Worm (Caenorhabditis elegans) whole organism, late embryonic: ENCODE results near the gene mnat-1.

ENCODE experiments used
- F13H6.1 ChIP-seq: sonication (generic microtip); optimal IDR thresholded peaks from 2 replicates; lab custom pipeline; 2016; ENCODE audit warnings: missing genetic modification characterization, missing compliant biosample characterization
- K02D7.2 ChIP-seq: sonication (generic microtip); optimal IDR thresholded peaks from 2 replicates; lab custom pipeline; 2017; ENCODE audit warnings: mild to moderate bottlenecking, missing genetic modification characterization, missing compliant biosample characterization
- T23F11.4 ChIP-seq: fragments of 200-800 bp; sonication (Bioruptor generic); optimal IDR thresholded peaks from 2 replicates; lab custom pipeline; 2018; ENCODE audit warnings: mild to moderate bottlenecking, missing genetic modification characterization, missing compliant biosample characterization
- ahr-1 ChIP-seq: sonication (generic microtip); optimal IDR thresholded peaks from 2 replicates; lab custom pipeline; 2016; ENCODE audit warnings: missing genetic modification characterization, missing compliant biosample characterization
- ama-1 ChIP-seq: fragments of 150-350 bp; optimal IDR thresholded peaks from 2 replicates; lab custom pipeline; 2014
- ceh-18 ChIP-seq: sonication (generic microtip); optimal IDR thresholded peaks from 2 replicates; lab custom pipeline; 2016; ENCODE audit warnings: missing genetic modification characterization, missing compliant biosample characterization
- ceh-24 ChIP-seq: sonication (generic microtip); optimal IDR thresholded peaks from 2 replicates; lab custom pipeline; 2016; ENCODE audit warnings: mild to moderate bottlenecking, missing genetic modification characterization, missing compliant biosample characterization
- ceh-30 ChIP-seq: fragments of 150-350 bp; optimal IDR thresholded peaks from 2 replicates; lab custom pipeline; 2014; ENCODE audit warnings: missing biosample characterization, missing genetic modification characterization
- ceh-31 ChIP-seq: sonication (generic microtip); optimal IDR thresholded peaks from 2 replicates; lab custom pipeline; 2016; ENCODE audit warnings: missing genetic modification characterization, missing compliant biosample characterization
- ceh-34 ChIP-seq: sonication (generic microtip); optimal IDR thresholded peaks from 2 replicates; lab custom pipeline; 2016; ENCODE audit warnings: mild to moderate bottlenecking, missing genetic modification characterization, missing compliant biosample characterization
- ceh-6 ChIP-seq: fragments of 200-800 bp; sonication (Bioruptor generic); optimal IDR thresholded peaks from 2 replicates; lab custom pipeline; 2018; ENCODE audit warnings: mild to moderate bottlenecking, missing genetic modification characterization, missing compliant biosample characterization
- dve-1 ChIP-seq: sonication (generic microtip); optimal IDR thresholded peaks from 2 replicates; lab custom pipeline; 2017; ENCODE audit warnings: antibody characterized with exemption, mild to moderate bottlenecking, missing genetic modification characterization, missing compliant biosample characterization
- elt-2 ChIP-seq: sonication (generic microtip); optimal IDR thresholded peaks from 2 replicates; lab custom pipeline; 2016; ENCODE audit warnings: missing genetic modification reagents, missing genetic modification characterization, missing compliant biosample characterization
- elt-4 ChIP-seq: sonication (generic microtip); optimal IDR thresholded peaks from 2 replicates; lab custom pipeline; 2016; ENCODE audit warnings: missing genetic modification characterization, missing compliant biosample characterization
- ets-4 ChIP-seq: sonication (generic microtip); optimal IDR thresholded peaks from 2 replicates; lab custom pipeline; 2016; ENCODE audit warnings: missing genetic modification characterization, missing compliant biosample characterization
- fax-1 ChIP-seq: sonication (generic microtip); optimal IDR thresholded peaks from 2 replicates; lab custom pipeline; 2016; ENCODE audit warnings: missing genotype, missing genetic modification characterization, missing compliant biosample characterization
- fkh-10 ChIP-seq: fragments of 150-350 bp; optimal IDR thresholded peaks from 2 replicates; lab custom pipeline; 2014; ENCODE audit warnings: missing biosample characterization, missing genetic modification reagents, missing genetic modification characterization
- gmeb-2 ChIP-seq: sonication (generic microtip); optimal IDR thresholded peaks from 2 replicates; lab custom pipeline; 2016; ENCODE audit warnings: missing genetic modification characterization, inconsistent platforms, missing compliant biosample characterization
- hlh-13 ChIP-seq: fragments of 200-800 bp; sonication (Bioruptor generic); optimal IDR thresholded peaks from 2 replicates; lab custom pipeline; 2018; ENCODE audit warnings: mild to moderate bottlenecking, missing genetic modification characterization, missing compliant biosample characterization
- hlh-30 ChIP-seq: sonication (generic microtip); optimal IDR thresholded peaks from 2 replicates; lab custom pipeline; 2017; ENCODE audit warnings: antibody characterized with exemption, missing genetic modification characterization, missing compliant biosample characterization; ENCODE audit not compliant: insufficient read depth
- hlh-6 ChIP-seq: sonication (generic microtip); optimal IDR thresholded peaks from 2 replicates; lab custom pipeline; 2016; ENCODE audit warnings: missing genotype, missing genetic modification characterization, missing compliant biosample characterization
- hlh-8 ChIP-seq: sonication (generic microtip); optimal IDR thresholded peaks from 2 replicates; lab custom pipeline; 2016; ENCODE audit warnings: missing genotype, missing genetic modification characterization, missing compliant biosample characterization
- madf-2 ChIP-seq: sonication (generic microtip); optimal IDR thresholded peaks from 2 replicates; lab custom pipeline; 2017; ENCODE audit warnings: missing genetic modification characterization, missing compliant biosample characterization
- nhr-11 ChIP-seq: fragments of 150-350 bp; optimal IDR thresholded peaks from 2 replicates; lab custom pipeline; 2014; ENCODE audit warnings: missing biosample characterization, missing genetic modification characterization
- nhr-232 ChIP-seq: sonication (generic microtip); optimal IDR thresholded peaks from 2 replicates; lab custom pipeline; 2016; ENCODE audit warnings: missing genetic modification characterization, missing compliant biosample characterization
- npax-4 ChIP-seq: sonication (generic microtip); optimal IDR thresholded peaks from 2 replicates; lab custom pipeline; 2016; ENCODE audit warnings: missing genetic modification characterization, missing compliant biosample characterization
- odd-2 ChIP-seq: sonication (generic microtip); optimal IDR thresholded peaks from 2 replicates; lab custom pipeline; 2017; ENCODE audit warnings: antibody characterized with exemption, mild to moderate bottlenecking, missing genetic modification characterization, missing compliant biosample characterization
- pag-3 ChIP-seq: sonication (generic microtip); optimal IDR thresholded peaks from 2 replicates; lab custom pipeline; 2016; ENCODE audit warnings: missing compliant biosample characterization, missing genetic modification characterization, borderline replicate concordance
- pax-1 ChIP-seq: fragments of 150-350 bp; optimal IDR thresholded peaks from 2 replicates; lab custom pipeline; 2014; ENCODE audit warnings: missing biosample characterization, missing genetic modification characterization
- pha-2 ChIP-seq: sonication (generic microtip); optimal IDR thresholded peaks from 2 replicates; lab custom pipeline; 2017; ENCODE audit warnings: mild to moderate bottlenecking, missing genetic modification characterization, missing compliant biosample characterization
- pha-4 ChIP-seq: fragments of 150-350 bp; optimal IDR thresholded peaks from 2 replicates; lab custom pipeline; 2018; ENCODE audit warnings: missing biosample characterization, missing genetic modification reagents, missing genetic modification characterization
- pqm-1 ChIP-seq: sonication (generic microtip); optimal IDR thresholded peaks from 2 replicates; lab custom pipeline; 2016; ENCODE audit warnings: missing genetic modification characterization, missing compliant biosample characterization
- pros-1 ChIP-seq: fragments of 150-350 bp; optimal IDR thresholded peaks from 2 replicates; lab custom pipeline; 2014; ENCODE audit warnings: missing biosample characterization, missing genetic modification reagents, missing genetic modification characterization
- ref-2 ChIP-seq: sonication (generic microtip); optimal IDR thresholded peaks from 2 replicates; lab custom pipeline; 2016; ENCODE audit warnings: missing genetic modification characterization, missing compliant biosample characterization
- sdc-2 ChIP-seq: sonication (generic microtip); optimal IDR thresholded peaks from 2 replicates; lab custom pipeline; 2016; ENCODE audit warnings: missing genotype, missing genetic modification characterization, missing compliant biosample characterization
- sox-2 ChIP-seq: fragments of 200-800 bp; sonication (Bioruptor generic); IDR thresholded peaks from 2 replicates; pipeline ENCODE4 v1.3.6; 2022; ENCODE audit warnings: missing genetic modification reagents, missing genetic modification characterization, missing compliant biosample characterization
- sox-4 ChIP-seq: sonication (generic microtip); optimal IDR thresholded peaks from 2 replicates; lab custom pipeline; 2017; ENCODE audit warnings: mild to moderate bottlenecking, missing genetic modification characterization, inconsistent platforms, missing compliant biosample characterization
- syd-9 ChIP-seq: sonication (generic microtip); optimal IDR thresholded peaks from 2 replicates; lab custom pipeline; 2016; ENCODE audit warnings: mild to moderate bottlenecking, missing genetic modification characterization, moderate library complexity, missing compliant biosample characterization
- tbx-7 ChIP-seq: sonication (generic microtip); optimal IDR thresholded peaks from 2 replicates; lab custom pipeline; 2016; ENCODE audit warnings: missing genotype, missing genetic modification characterization, missing compliant biosample characterization
- unc-55 ChIP-seq: sonication (generic microtip); optimal IDR thresholded peaks from 2 replicates; lab custom pipeline; 2017; ENCODE audit warnings: missing biosample characterization, missing genetic modification reagents, missing genetic modification characterization
- unc-86 ChIP-seq: sonication (generic microtip); optimal IDR thresholded peaks from 2 replicates; lab custom pipeline; 2016; ENCODE audit warnings: missing genetic modification characterization, missing compliant biosample characterization
- zip-5 ChIP-seq: sonication (generic microtip); optimal IDR thresholded peaks from 2 replicates; lab custom pipeline; 2016; ENCODE audit warnings: missing genetic modification characterization, missing compliant biosample characterization
- ztf-16 ChIP-seq: sonication (generic microtip); optimal IDR thresholded peaks from 2 replicates; lab custom pipeline; 2017; ENCODE audit warnings: missing genetic modification characterization, missing compliant biosample characterization

The mnat-1 gene

DNA sequence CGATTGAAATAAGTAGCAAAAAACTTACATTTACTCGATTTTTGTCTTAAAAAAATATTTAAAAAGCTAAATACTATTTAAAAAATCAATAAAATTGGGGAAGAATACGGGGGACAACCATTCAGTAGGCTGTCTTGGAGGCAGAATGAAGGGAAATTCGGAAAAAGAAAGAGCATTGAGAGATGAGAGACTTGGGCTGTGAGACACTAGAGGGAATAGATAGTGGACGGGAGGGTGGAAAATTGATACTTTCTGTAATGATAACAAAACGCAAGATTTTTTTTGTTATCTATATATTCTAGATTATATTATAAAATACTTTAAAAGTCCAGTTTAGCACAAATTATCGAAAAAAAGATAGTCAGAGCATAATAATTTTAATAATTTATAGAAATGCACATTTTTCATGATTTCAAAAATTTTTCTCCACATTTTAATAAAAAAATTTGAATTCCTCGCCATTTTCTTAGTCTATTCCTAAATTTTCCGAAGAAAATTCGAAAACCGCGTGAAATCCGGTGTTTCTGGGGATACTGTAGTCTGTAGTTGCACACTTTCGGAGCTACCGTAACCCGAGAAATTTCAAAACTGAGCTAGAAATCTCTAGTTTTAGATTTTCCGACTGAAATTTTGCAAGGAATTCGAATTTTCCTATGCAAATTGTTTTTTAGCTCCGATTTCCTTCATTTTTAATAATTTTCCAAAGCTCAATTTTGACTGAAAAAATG, 25.4 kb upstream of the mnat-1 start:
- TF ChIP-seq unc-86 (tag; lab: Kevin White, UChicago), result no peak
- no peak for TF ChIP-seq hlh-13 (GFP tag; lab: Kevin White, UChicago)
- TF ChIP-seq fax-1 (tag; lab: Kevin White, UChicago), result no peak
- TF ChIP-seq ahr-1 (tag; lab: Kevin White, UChicago), result no peak
- TF ChIP-seq ceh-34 (tag; lab: Kevin White, UChicago), result no peak
- TF ChIP-seq hlh-6 (tag; lab: Kevin White, UChicago), result no peak
- peak; percentile 84 for TF ChIP-seq elt-2 (tag; lab: Kevin White, UChicago)
- no peak for TF ChIP-seq hlh-8
- TF ChIP-seq, all 69 proteins: peak for 1

DNA sequence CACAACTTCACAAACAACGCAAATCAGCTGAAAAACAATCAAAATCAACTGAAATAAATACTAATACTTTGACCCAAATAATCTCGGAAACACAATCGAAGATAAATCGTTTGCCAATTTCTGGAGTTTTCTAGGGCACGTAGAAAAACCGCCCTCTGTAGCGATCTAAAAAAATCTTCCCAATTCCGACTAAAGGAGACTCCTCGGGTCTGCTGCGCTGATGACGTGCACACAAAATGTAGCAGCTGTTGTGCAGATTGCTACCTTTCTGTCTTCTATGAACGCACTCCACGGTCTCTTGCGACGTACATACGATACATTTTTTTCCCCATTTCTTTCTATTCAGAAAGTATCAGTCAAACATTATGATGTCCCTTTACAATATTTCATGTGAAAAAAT, 9.9 kb upstream of the mnat-1 start, which contains the start of gene F53G2.1:
Gene F53G2.1, plus strand, starts transcription at position 301 of the 400 bp plus-strand sequence.
- TF ChIP-seq tbx-7 (no peak), npax-4 (no peak), dve-1 (no peak)

- TF ChIP-seq hlh-30 (tag; lab: Kevin White, UChicago), result no peak
- no peak for TF ChIP-seq T23F11.4
- TF ChIP-seq zip-5 (tag; lab: Kevin White, UChicago), result no peak
- TF ChIP-seq ceh-6 (GFP tag; lab: Kevin White, UChicago), result no peak
- no peak for TF ChIP-seq ref-2
- no peak for TF ChIP-seq F13H6.1
- no peak for TF ChIP-seq elt-4 (tag; lab: Kevin White, UChicago)
- no peak for TF ChIP-seq pqm-1 (tag; lab: Kevin White, UChicago)
- no peak for TF ChIP-seq gmeb-2
- no peak for TF ChIP-seq pag-3
- TF ChIP-seq nhr-232 (tag; lab: Kevin White, UChicago), result no peak
- TF ChIP-seq ceh-18 (tag; lab: Kevin White, UChicago), result no peak
- TF ChIP-seq hlh-13 (GFP tag; lab: Kevin White, UChicago), result no peak
- TF ChIP-seq pax-1, result no peak
- no peak for TF ChIP-seq ets-4 (tag; lab: Kevin White, UChicago)
- TF ChIP-seq unc-86 (tag; lab: Kevin White, UChicago), result no peak
Observed at ce11 chrII:2483507-2483906, 5.1 kb upstream of the mnat-1 start, which contains the start of gene F53G2.13. TSS of gene F53G2.13 (plus strand) at chrII:2483807.

DNA sequence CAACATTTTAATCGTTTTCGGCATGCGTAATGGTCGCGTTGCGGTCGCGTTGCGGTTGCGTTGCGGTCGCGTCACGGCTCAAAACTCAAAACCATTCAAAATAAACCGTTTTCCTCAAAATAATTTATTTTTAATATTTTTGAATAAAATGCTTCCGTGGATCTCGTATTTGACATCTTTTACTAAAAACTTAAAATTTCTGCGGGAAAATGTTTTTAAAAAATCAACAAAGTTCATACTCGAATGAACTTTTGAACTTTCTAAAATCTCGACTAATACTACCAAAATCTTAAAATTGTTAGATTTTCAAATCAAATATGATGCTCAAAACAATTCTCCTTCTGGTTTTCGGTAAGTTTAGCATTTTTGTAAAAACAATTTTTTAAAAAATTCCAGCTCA, 3.2 kb upstream of the mnat-1 start, which contains the start of gene F53G2.2:
Gene F53G2.2, plus strand, starts transcription at position 301 of the 400 bp plus-strand sequence.
- TF ChIP-seq K02D7.2 (no peak), hlh-30 (tag; lab: Kevin White, UChicago) (no peak), odd-2 (tag; lab: Kevin White, UChicago) (no peak)

DNA sequence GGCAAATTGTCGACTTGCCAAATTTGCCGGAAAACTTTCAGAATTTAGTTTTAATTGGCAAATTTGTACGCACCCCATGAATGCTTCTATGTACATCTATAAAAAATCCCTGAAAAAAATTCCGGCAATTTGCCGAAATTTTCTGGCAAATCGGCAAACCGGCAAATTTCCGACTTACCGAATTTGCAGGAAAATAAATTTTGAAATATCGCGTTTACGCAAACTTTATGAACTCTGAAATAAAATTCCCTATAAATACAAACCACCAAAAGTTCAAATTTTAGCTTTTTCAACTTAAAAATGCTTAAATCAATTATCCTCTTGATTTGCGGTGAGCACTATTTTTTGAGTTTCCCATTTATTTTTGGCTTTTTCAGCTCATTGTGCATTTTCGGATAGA, 1.7 kb upstream of the mnat-1 start, which contains the start of gene F53G2.3:
Gene F53G2.3, plus strand, starts transcription at position 301 of the 400 bp plus-strand sequence.
- no peak for TF ChIP-seq F13H6.1
- no peak for TF ChIP-seq ztf-16
- no peak for TF ChIP-seq fkh-10 (GFP tag; lab: Kevin White, UChicago)
- TF ChIP-seq syd-9, result no peak
- TF ChIP-seq pros-1 (tag; lab: Kevin White, UChicago), result no peak
- TF ChIP-seq sox-2 (GFP tag; lab: Robert Waterston, UW), result no peak
- TF ChIP-seq madf-2 (tag; lab: Kevin White, UChicago), result no peak
- no peak for TF ChIP-seq sdc-2 (tag; lab: Kevin White, UChicago)
- no peak for TF ChIP-seq ahr-1 (tag; lab: Kevin White, UChicago)
- TF ChIP-seq ceh-24, result no peak
- no peak for TF ChIP-seq pha-2 (tag; lab: Kevin White, UChicago)
- TF ChIP-seq nhr-11, result no peak
- TF ChIP-seq ceh-31 (tag; lab: Kevin White, UChicago), result no peak
- TF ChIP-seq fax-1 (tag; lab: Kevin White, UChicago), result no peak
- TF ChIP-seq ama-1 (lab: Kevin White, UChicago), result no peak
- no peak for TF ChIP-seq unc-55 (GFP tag; lab: Kevin White, UChicago)
- TF ChIP-seq sox-4, result no peak
- no peak for TF ChIP-seq zip-5 (tag; lab: Kevin White, UChicago)
- no peak for TF ChIP-seq ceh-30 (tag; lab: Kevin White, UChicago)
- no peak for TF ChIP-seq pha-4 (tag; lab: Kevin White, UChicago)
